Worm (Caenorhabditis elegans): ENCODE data around the gene clec-4.
A peak's percentile ranks its signal among the peaks of the same experiment; 100 is the strongest.
"Not testable (repeated sequence)": the region's sequence is repeated elsewhere in the genome, so short reads cannot be mapped to it uniquely, and the experiment has no call there.

clec-4 gene

DNA sequence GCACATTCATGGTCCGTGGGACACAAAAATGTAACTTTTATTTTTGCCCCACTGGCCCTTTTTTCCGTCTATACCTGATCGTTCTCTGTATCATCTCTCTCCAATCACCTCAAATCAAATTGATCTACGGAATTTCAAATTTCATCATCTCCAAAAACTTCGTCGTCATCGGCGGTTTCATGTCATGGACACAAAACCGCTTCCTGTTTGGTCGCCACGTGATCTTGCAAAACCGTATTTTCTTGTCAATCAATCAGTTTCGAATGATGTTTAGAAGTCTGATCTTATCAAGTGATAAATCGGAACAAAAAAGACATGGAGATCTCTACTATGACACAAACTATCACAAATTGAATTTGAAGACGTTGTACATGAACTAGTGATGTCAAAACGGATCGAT is 44.8 kb upstream of the clec-4 start (continued):
- peak; percentile 83 for TF ChIP-seq tbx-2 (tag; optimal IDR thresholded peaks at IDR 0.05)
- TF ChIP-seq lsy-2 (tag; optimal IDR thresholded peaks at IDR 0.05): peak in 1 of 2 experiments; percentile 28
- TF ChIP-seq ceh-82 (tag; optimal IDR thresholded peaks at IDR 0.05): no peak
- no peak for TF ChIP-seq snpc-4 (tag; optimal IDR thresholded peaks at IDR 0.05)
- peak; percentile 66 for TF ChIP-seq nhr-47 (tag; optimal IDR thresholded peaks at IDR 0.05)
- peak; percentile 84 for TF ChIP-seq nhr-19 (GFP tag; conservative IDR thresholded peaks at IDR 0.05)
- TF ChIP-seq pag-3 (tag; optimal IDR thresholded peaks at IDR 0.05; ENCODE audit: borderline replicate concordance, insufficient read depth): no peak
- no peak for TF ChIP-seq nhr-84 (tag; optimal IDR thresholded peaks at IDR 0.05)
- no peak for TF ChIP-seq swsn-7 (tag; optimal IDR thresholded peaks at IDR 0.05)
- no peak for TF ChIP-seq hlh-17 (GFP tag; optimal IDR thresholded peaks at IDR 0.05; ENCODE audit: borderline replicate concordance)
- peak; percentile 79 for TF ChIP-seq blmp-1 (tag; optimal IDR thresholded peaks at IDR 0.05)
- peak in 1 of 2 experiments; percentile 75 for TF ChIP-seq mdl-1 (tag; optimal IDR thresholded peaks at IDR 0.05)
- no peak for TF ChIP-seq dsc-1 (tag; optimal IDR thresholded peaks at IDR 0.05)
- no peak for TF ChIP-seq rnt-1 (tag; optimal IDR thresholded peaks at IDR 0.05)
- no peak for TF ChIP-seq nhr-237 (tag; optimal IDR thresholded peaks at IDR 0.05)
- no peak for TF ChIP-seq hlh-4 (tag; optimal IDR thresholded peaks at IDR 0.05)
- no peak for TF ChIP-seq pax-3 (tag; optimal IDR thresholded peaks at IDR 0.05)
- TF ChIP-seq nhr-85 (tag): peak; percentile 98
- TF ChIP-seq fos-1 (tag; optimal IDR thresholded peaks at IDR 0.05): no peak
- no peak for TF ChIP-seq unc-130 (tag; optimal IDR thresholded peaks at IDR 0.05)
- no peak for TF ChIP-seq egl-27 (tag; optimal IDR thresholded peaks at IDR 0.05)
- TF ChIP-seq lin-14 (GFP tag; optimal IDR thresholded peaks at IDR 0.05): peak; percentile 87
- no peak for TF ChIP-seq nhr-76 (tag; optimal IDR thresholded peaks at IDR 0.05)
- TF ChIP-seq ceh-8 (GFP tag; optimal IDR thresholded peaks at IDR 0.05): no peak

DNA sequence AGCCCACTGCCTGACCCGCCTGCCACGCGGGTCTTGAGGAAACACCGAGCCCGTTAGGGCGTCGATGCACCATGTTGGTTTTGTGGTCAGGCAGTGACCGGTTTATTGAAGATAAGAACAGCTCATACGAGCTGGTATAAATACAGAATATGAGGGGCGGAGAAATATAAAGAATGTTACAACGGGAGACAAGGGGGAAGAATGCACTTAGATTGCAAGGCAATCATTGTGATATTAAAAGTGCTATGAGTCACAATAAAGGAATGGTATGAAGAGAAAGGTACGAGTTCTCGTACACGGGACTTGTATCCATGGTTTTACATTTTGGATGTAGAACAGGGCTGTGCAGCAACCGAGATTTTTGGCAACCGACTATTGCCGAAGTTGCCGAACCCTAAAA is 43.5 kb upstream of the clec-4 start, which contains the start of gene Y38E10A.14:
Y38E10A.14 (minus strand) TSS at position 101 of the 400 bp plus-strand sequence.
- TF ChIP-seq hlh-4 (tag; optimal IDR thresholded peaks at IDR 0.05); fos-1 (tag; optimal IDR thresholded peaks at IDR 0.05); fkh-4 (tag; optimal IDR thresholded peaks at IDR 0.05; ENCODE audit: borderline replicate concordance): not testable (repeated sequence)

DNA sequence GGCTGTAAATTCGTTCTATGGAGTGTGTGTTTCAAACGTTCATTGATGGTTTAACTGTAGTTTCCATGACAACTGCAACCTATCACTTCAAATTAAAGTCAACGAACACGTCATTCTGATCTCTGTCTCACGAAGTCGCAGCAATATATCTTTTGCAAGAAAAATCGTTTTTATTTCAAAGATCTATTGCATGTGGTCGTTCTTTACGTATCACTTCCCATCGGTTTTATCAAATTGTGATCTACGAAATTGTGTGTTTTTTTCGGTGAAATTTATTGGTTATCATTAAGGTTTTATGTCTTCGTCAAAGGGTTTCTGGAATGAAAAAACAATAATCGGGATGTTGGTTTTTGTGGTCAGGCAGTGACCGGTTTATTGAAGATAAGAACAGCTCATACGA is 41.9 kb upstream of the clec-4 start:
- TF ChIP-seq elt-3 (tag; optimal IDR thresholded peaks at IDR 0.05) (peak in 2 of 6 experiments; percentile 3 to 58), isw-1 (GFP tag; IDR thresholded peaks at IDR 0.05) (no peak), nhr-85 (tag) (peak; percentile 50), nhr-20 (tag; optimal IDR thresholded peaks at IDR 0.05) (peak; percentile 41), lin-35 (GFP tag; optimal IDR thresholded peaks at IDR 0.05) (peak in 1 of 2 experiments; percentile 22)

DNA sequence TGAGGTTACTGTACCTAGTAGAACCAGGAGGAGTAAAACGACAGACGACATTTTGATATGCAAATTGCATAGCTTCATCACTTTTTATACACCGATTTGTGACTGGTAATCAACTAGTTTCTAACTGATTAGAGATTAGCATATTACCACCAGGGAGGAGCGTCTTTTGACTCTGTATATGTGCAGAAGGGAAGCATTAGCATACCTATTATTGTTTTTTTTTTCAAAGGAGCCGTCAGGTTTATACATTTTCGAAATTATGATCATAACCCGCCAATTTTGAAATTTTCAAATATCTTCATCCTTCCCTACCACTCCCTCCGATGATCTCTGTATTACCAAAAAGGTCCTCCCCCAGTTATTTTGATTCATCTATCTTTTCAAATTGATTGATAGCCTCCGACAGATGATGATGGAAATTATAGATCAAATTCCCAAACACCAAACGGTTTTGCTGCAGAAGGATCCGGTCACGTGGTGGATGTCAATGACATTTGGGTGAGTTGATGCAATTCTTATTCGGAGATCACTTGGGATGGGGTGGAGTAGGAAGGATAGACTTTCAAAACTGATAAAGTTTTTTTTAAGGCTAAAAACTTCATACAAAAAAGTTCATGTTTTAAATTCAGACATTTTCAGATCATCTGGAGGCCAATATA is 41.1 kb upstream of the clec-4 start, which contains the start of gene nspe-8:
nspe-8 (minus strand) TSS at position 51 of the 659 bp plus-strand sequence.
- TF ChIP-seq nhr-20 (tag; optimal IDR thresholded peaks at IDR 0.05) (peak; percentile 90), swsn-7 (tag; optimal IDR thresholded peaks at IDR 0.05) (no peak), zip-4 (GFP tag; optimal IDR thresholded peaks at IDR 0.05) (no peak), rnt-1 (tag; optimal IDR thresholded peaks at IDR 0.05) (no peak), dsc-1 (tag; optimal IDR thresholded peaks at IDR 0.05) (no peak), F16B12.6 (tag; optimal IDR thresholded peaks at IDR 0.05) (no peak), mep-1 (tag; optimal IDR thresholded peaks at IDR 0.05) (no peak), egl-27 (tag; optimal IDR thresholded peaks at IDR 0.05) (no peak), xbp-1 (tag; optimal IDR thresholded peaks at IDR 0.05) (no peak), sox-4 (tag; optimal IDR thresholded peaks at IDR 0.05) (no peak), hpl-2 (GFP tag; optimal IDR thresholded peaks at IDR 0.05) (no peak), fkh-10 (GFP tag; optimal IDR thresholded peaks at IDR 0.05) (no peak), hlh-4 (tag; optimal IDR thresholded peaks at IDR 0.05) (no peak), fkh-8 (tag; optimal IDR thresholded peaks at IDR 0.05) (no peak), dpl-1 (GFP tag; optimal IDR thresholded peaks at IDR 0.05) (peak in 1 of 3 experiments; percentile 34), C34B4.2 (tag; optimal IDR thresholded peaks at IDR 0.05) (no peak), lin-39 (tag; optimal IDR thresholded peaks at IDR 0.05) (peak; percentile 24), mdl-1 (tag; optimal IDR thresholded peaks at IDR 0.05) (peak in 1 of 2 experiments; percentile 15), mef-2 (tag; optimal IDR thresholded peaks at IDR 0.05) (no peak), nhr-71 (tag; optimal IDR thresholded peaks at IDR 0.05) (peak; percentile 81), efl-1 (optimal IDR thresholded peaks at IDR 0.05) (no peak), efl-1 (GFP tag; optimal IDR thresholded peaks at IDR 0.05 in 1 of 2) (peak in 1 of 2 experiments; percentile 81), nhr-11 (tag; optimal IDR thresholded peaks at IDR 0.05) (no peak), sptf-1 (tag; optimal IDR thresholded peaks at IDR 0.05) (no peak), nhr-76 (tag; optimal IDR thresholded peaks at IDR 0.05) (no peak)

All from whole organism, L1 larva.